Worm (Caenorhabditis elegans) whole organism, L3 larva: ENCODE measurements around the gene F59B1.2.
A peak's percentile ranks its signal among the peaks of the same experiment; 100 is the strongest.

Experiments used
- R02D3.7 ChIP-seq: fragments of 150-350 bp; optimal IDR thresholded peaks from 2 replicates; lab custom pipeline; 2014; ENCODE audit warnings: missing biosample characterization, missing genetic modification characterization
- ZK546.5 ChIP-seq: sonication (generic microtip); optimal IDR thresholded peaks from 2 replicates; lab custom pipeline; 2017; ENCODE audit warnings: missing biosample characterization, missing genetic modification characterization
- ceh-16 ChIP-seq: sonication (generic microtip); optimal IDR thresholded peaks from 2 replicates; lab custom pipeline; 2017; ENCODE audit warnings: missing biosample characterization, missing genetic modification characterization
- ceh-28 ChIP-seq: fragments of 150-350 bp; optimal IDR thresholded peaks from 2 replicates; lab custom pipeline; 2014; ENCODE audit warnings: missing biosample characterization, missing genetic modification reagents, missing genetic modification characterization
- ceh-82 ChIP-seq: fragments of 150-350 bp; optimal IDR thresholded peaks from 2 replicates; lab custom pipeline; 2014; ENCODE audit warnings: missing biosample characterization, missing genetic modification characterization
- ceh-9 ChIP-seq: sonication (generic microtip); optimal IDR thresholded peaks from 2 replicates; lab custom pipeline; 2018; ENCODE audit warnings: missing biosample characterization, missing genetic modification characterization
- daf-12 ChIP-seq: fragments of 150-350 bp; optimal IDR thresholded peaks from 2 replicates; lab custom pipeline; 2014; ENCODE audit warnings: missing biosample characterization, missing genetic modification reagents, missing genetic modification characterization
- egl-27 ChIP-seq: sonication (generic microtip); optimal IDR thresholded peaks from 4 replicates; lab custom pipeline; 2017; ENCODE audit warnings: missing biosample characterization, missing genetic modification reagents, missing genetic modification characterization
- egl-5 ChIP-seq: fragments of 150-350 bp; optimal IDR thresholded peaks from 2 replicates; lab custom pipeline; 2017; ENCODE audit warnings: missing biosample characterization, missing genetic modification reagents, missing genetic modification characterization, inconsistent platforms
- elt-1 ChIP-seq: fragments of 150-350 bp; optimal IDR thresholded peaks from 2 replicates; lab custom pipeline; 2014; ENCODE audit warnings: missing biosample characterization, missing genetic modification characterization
- elt-2 ChIP-seq: sonication (generic microtip); optimal IDR thresholded peaks from 2 replicates; lab custom pipeline; 2016; ENCODE audit warnings: missing genetic modification reagents, mild to moderate bottlenecking, missing genetic modification characterization, missing compliant biosample characterization
- elt-3 ChIP-seq, 3 experiments: fragments of 150-350 bp in 1 of 3; sonication (generic microtip) in 2 of 3; optimal IDR thresholded peaks; 2 replicates in 2 of 3; 4 replicates in 1 of 3; lab custom pipeline; 2014 to 2017; ENCODE audit warnings: missing biosample characterization in 3 of 3, missing genetic modification characterization in 3 of 3
- eor-1 ChIP-seq, 2 experiments: fragments of 150-350 bp; optimal IDR thresholded peaks; 2 replicates each; lab custom pipeline; 2014 to 2018; ENCODE audit warnings: missing biosample characterization in 2 of 2, missing genetic modification characterization in 2 of 2
- fkh-10 ChIP-seq: sonication (generic microtip); optimal IDR thresholded peaks from 2 replicates; lab custom pipeline; 2017; ENCODE audit warnings: missing biosample characterization, missing genetic modification reagents, missing genetic modification characterization
- fkh-2 ChIP-seq: fragments of 150-350 bp; optimal IDR thresholded peaks from 2 replicates; lab custom pipeline; 2014; ENCODE audit warnings: missing biosample characterization, missing genetic modification reagents, missing genetic modification characterization
- fos-1 ChIP-seq: fragments of 150-350 bp; optimal IDR thresholded peaks from 2 replicates; lab custom pipeline; 2014; ENCODE audit warnings: missing biosample characterization, missing genetic modification characterization
- hmg-11 ChIP-seq: sonication (generic microtip); optimal IDR thresholded peaks from 2 replicates; lab custom pipeline; 2016; ENCODE audit warnings: missing genetic modification characterization, missing compliant biosample characterization
- jun-1 ChIP-seq: fragments of 150-350 bp; optimal IDR thresholded peaks from 2 replicates; lab custom pipeline; 2014; ENCODE audit warnings: missing biosample characterization, missing genetic modification reagents, missing genetic modification characterization
- lin-15B ChIP-seq: fragments of 150-350 bp; optimal IDR thresholded peaks from 2 replicates; lab custom pipeline; 2014; ENCODE audit warnings: missing biosample characterization, missing genetic modification characterization
- lin-39 ChIP-seq: fragments of 150-350 bp; optimal IDR thresholded peaks from 2 replicates; lab custom pipeline; 2018; ENCODE audit warnings: missing biosample characterization, missing genetic modification reagents, missing genetic modification characterization
- nfya-1 ChIP-seq: sonication (generic microtip); optimal IDR thresholded peaks from 2 replicates; lab custom pipeline; 2017; ENCODE audit warnings: missing genetic modification characterization, mild to moderate bottlenecking, missing compliant biosample characterization, antibody characterized with exemption, moderate library complexity; ENCODE audit not compliant: insufficient read depth
- nhr-11 ChIP-seq: fragments of 150-350 bp; optimal IDR thresholded peaks from 2 replicates; lab custom pipeline; 2014; ENCODE audit warnings: missing biosample characterization, missing genetic modification characterization
- nhr-12 ChIP-seq: fragments of 150-350 bp; optimal IDR thresholded peaks from 2 replicates; lab custom pipeline; 2014; ENCODE audit warnings: missing biosample characterization, missing genetic modification characterization
- nhr-23 ChIP-seq: fragments of 150-350 bp; optimal IDR thresholded peaks from 2 replicates; lab custom pipeline; 2014; ENCODE audit warnings: missing biosample characterization, missing genetic modification reagents, missing genetic modification characterization
- nhr-25 ChIP-seq: sonication (generic microtip); optimal IDR thresholded peaks from 2 replicates; lab custom pipeline; 2017; ENCODE audit warnings: missing biosample characterization, missing genetic modification characterization
- nhr-43 ChIP-seq: sonication (generic microtip); optimal IDR thresholded peaks from 2 replicates; lab custom pipeline; 2016; ENCODE audit warnings: mild to moderate bottlenecking, missing genetic modification characterization, missing compliant biosample characterization; ENCODE audit not compliant: poor library complexity, severe bottlenecking
- nhr-67 ChIP-seq: fragments of 150-350 bp; optimal IDR thresholded peaks from 2 replicates; lab custom pipeline; 2014; ENCODE audit warnings: missing biosample characterization, missing genetic modification characterization
- nhr-77 ChIP-seq: fragments of 150-350 bp; optimal IDR thresholded peaks from 2 replicates; lab custom pipeline; 2014; ENCODE audit warnings: missing biosample characterization, missing genetic modification characterization
- pha-4 ChIP-seq: fragments of 150-350 bp; optimal IDR thresholded peaks from 2 replicates; lab custom pipeline; 2014; ENCODE audit warnings: missing biosample characterization, missing genetic modification reagents, missing genetic modification characterization
- pqm-1 ChIP-seq: fragments of 150-350 bp; optimal IDR thresholded peaks from 2 replicates; lab custom pipeline; 2017; ENCODE audit warnings: missing biosample characterization, missing genetic modification characterization, inconsistent platforms
- skn-1 ChIP-seq: fragments of 150-350 bp; optimal IDR thresholded peaks from 2 replicates; lab custom pipeline; 2014; ENCODE audit warnings: missing biosample characterization, missing genetic modification characterization
- snpc-4 ChIP-seq: fragments of 150-350 bp; optimal IDR thresholded peaks from 2 replicates; lab custom pipeline; 2014; ENCODE audit warnings: missing biosample characterization, missing genetic modification characterization
- tbx-2 ChIP-seq: sonication (generic microtip); optimal IDR thresholded peaks from 2 replicates; lab custom pipeline; 2016; ENCODE audit warnings: mild to moderate bottlenecking, missing genetic modification characterization, missing compliant biosample characterization
- unc-39 ChIP-seq: sonication (generic microtip); optimal IDR thresholded peaks from 4 replicates; lab custom pipeline; 2017; ENCODE audit warnings: missing biosample characterization, missing genetic modification characterization
- zag-1 ChIP-seq: fragments of 150-350 bp; optimal IDR thresholded peaks from 2 replicates; lab custom pipeline; 2014; ENCODE audit warnings: missing biosample characterization, missing genetic modification characterization
- ztf-11 ChIP-seq: fragments of 150-350 bp; optimal IDR thresholded peaks from 2 replicates; lab custom pipeline; 2014; ENCODE audit warnings: missing biosample characterization, missing genetic modification characterization
- ztf-4 ChIP-seq: fragments of 150-350 bp; optimal IDR thresholded peaks from 2 replicates; lab custom pipeline; 2014; ENCODE audit warnings: missing biosample characterization, missing genetic modification characterization

The F59B1.2 gene

ce11 chrV:3632249-3633030 is 701 bp upstream of the F59B1.2 start:
- peak; percentile 54 for TF ChIP-seq nfya-1 (tag; lab: Kevin White, UChicago)
- TF ChIP-seq unc-39 (tag; lab: Kevin White, UChicago) = no peak
- peak; percentile 94 for TF ChIP-seq elt-2 (tag; lab: Kevin White, UChicago)
- TF ChIP-seq nhr-12 (tag; lab: Kevin White, UChicago) = no peak
- peak; percentile 24 for TF ChIP-seq jun-1 (tag; lab: Kevin White, UChicago)
- peak; percentile 28 for TF ChIP-seq pha-4 (tag; lab: Kevin White, UChicago)
- no peak for TF ChIP-seq ztf-11
- TF ChIP-seq fkh-10 (GFP tag; lab: Kevin White, UChicago) = no peak
- TF ChIP-seq pqm-1 (tag; lab: Kevin White, UChicago) = peak; percentile 90
- TF ChIP-seq, all 47 proteins: peak for 5

DNA sequence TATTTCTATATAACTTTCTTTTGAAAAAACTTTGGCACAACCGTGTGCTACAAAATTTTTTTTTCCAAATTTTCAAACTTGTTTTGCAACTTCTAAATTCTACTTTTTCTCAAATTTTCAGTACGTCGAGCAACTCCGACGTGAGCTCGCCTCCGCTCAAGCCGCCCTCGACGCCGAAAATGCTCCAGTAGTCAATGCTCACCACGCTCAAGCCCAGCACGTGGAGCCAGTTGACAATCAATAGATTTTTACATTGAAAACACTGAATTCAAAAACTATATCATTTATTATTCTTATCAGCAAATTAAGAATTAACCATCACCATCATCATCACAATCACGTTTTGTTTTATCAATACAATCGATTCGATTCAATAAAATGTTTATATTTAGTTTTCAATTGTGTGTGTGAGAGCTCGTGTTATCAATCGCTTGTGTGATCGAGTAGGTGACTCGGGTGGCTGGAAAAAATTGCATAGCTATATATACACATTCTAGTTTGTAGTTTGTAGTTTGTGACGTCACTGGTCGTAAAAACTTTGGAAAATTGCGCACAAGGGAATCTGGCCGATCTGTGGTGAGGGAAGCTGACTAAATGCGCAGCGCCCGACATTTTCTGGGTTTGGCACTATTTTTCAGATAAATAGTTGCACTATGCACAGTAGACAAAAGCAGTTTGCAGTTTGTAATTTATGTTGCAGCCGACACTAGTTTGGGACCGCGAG is 1.3 kb downstream of the F59B1.2 start:
- peak; percentile 27 for TF ChIP-seq nfya-1 (tag; lab: Kevin White, UChicago)
- peak; percentile 87 for TF ChIP-seq pqm-1 (tag; lab: Kevin White, UChicago)
- no peak for TF ChIP-seq lin-39 (tag; lab: Kevin White, UChicago)
- TF ChIP-seq fkh-2 (tag; lab: Kevin White, UChicago) = no peak
- TF ChIP-seq tbx-2 = no peak
- no peak for TF ChIP-seq R02D3.7 (tag; lab: Kevin White, UChicago)
- peak; percentile 96 for TF ChIP-seq elt-2 (tag; lab: Kevin White, UChicago)
- peak; percentile 50 for TF ChIP-seq jun-1 (tag; lab: Kevin White, UChicago)
- TF ChIP-seq ceh-28 = peak; percentile 61
- peak; percentile 80 for TF ChIP-seq pha-4 (tag; lab: Kevin White, UChicago)
- TF ChIP-seq hmg-11 (tag; lab: Kevin White, UChicago) = no peak
- TF ChIP-seq fos-1 (tag; lab: Kevin White, UChicago) = peak; percentile 11

DNA sequence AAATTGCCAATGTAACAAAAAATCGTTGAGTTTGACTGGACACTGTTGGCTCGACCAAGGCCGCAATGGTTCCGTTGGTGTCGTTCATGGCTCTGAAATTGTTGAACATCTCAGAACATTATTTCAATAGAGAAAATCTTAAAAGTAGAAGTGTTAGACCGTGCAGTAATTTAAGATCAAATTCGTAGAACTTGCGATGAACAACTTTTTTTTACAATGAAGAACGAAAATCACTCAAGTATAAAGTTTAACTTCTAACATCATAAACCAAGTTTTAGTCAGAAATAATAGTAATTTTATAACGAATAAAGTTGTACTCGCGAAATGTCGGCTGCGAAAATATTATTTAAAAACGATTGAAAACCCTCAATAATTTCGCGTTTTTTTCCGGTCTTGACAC is 3.9 kb downstream of the F59B1.2 start, which contains the start of gene srx-41:
TSS of gene srx-41 (minus strand) at position 101 of the 400 bp plus-strand sequence.
- TF ChIP-seq fkh-10 (GFP tag; lab: Kevin White, UChicago) = no peak
- no peak for TF ChIP-seq nhr-12 (tag; lab: Kevin White, UChicago)

DNA sequence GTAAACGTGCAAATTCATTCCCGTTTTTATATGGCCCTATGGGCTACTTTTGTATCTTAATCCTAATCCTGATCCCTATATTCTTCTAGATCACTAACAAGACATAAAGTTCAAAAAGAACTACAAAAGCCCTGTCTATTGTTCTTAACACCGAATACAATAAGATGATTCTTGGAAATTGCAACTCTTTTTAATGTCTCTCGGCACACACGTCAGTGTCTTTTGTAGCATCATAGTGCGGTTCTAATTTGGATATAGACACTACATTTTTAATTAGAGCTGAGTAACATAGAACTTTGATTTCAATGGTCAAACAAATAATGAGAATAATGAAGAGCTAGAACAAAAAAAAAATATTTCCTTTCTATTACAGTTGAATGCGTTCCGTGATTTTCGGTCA is 6.7 kb downstream of the F59B1.2 start:
- TF ChIP-seq fos-1 (tag; lab: Kevin White, UChicago) (no peak), nhr-11 (tag; lab: Kevin White, UChicago) (no peak), nhr-23 (no peak), nhr-43 (tag; lab: Kevin White, UChicago) (no peak), hmg-11 (tag; lab: Kevin White, UChicago) (no peak), ceh-9 (tag; lab: Kevin White, UChicago) (no peak), ZK546.5 (tag; lab: Kevin White, UChicago) (no peak), pqm-1 (tag; lab: Kevin White, UChicago) (no peak), unc-39 (tag; lab: Kevin White, UChicago) (no peak), ceh-16 (no peak), skn-1 (no peak), pha-4 (tag; lab: Kevin White, UChicago) (no peak)

DNA sequence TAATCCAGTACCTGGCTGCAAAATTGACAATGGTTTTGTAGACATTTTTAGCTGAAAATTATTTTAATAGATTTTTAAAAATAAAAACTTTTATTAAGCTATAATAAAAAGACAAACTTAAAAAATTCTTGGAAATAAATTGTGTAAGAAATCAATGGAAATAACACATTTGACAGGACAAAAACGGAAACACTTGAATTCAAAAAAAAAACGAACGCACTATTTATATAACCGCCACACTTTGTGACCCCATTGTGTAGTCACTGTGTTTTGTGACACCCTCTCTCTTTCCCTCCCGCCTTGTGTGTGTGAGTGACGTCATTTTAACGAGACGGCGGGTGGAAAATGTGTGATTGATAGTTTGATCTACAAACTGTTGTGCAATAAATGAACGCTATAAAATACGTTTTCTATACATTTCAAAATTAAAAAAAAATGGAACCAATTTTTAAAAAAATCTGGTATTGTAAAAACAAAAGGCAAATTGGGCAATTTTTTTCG is 11.1 kb downstream of the F59B1.2 start, which contains the start of gene F59B1.8:
TSS of gene F59B1.8 (minus strand) at position 51 of the 501 bp plus-strand sequence.
- TF ChIP-seq tbx-2 (no peak), nhr-43 (tag; lab: Kevin White, UChicago) (no peak), unc-39 (tag; lab: Kevin White, UChicago) (no peak), ztf-4 (tag; lab: Kevin White, UChicago) (no peak), fos-1 (tag; lab: Kevin White, UChicago) (no peak), eor-1 (tag; optimal IDR thresholded peaks at IDR 0.05; lab: Kevin White, UChicago) (no peak), zag-1 (tag; lab: Kevin White, UChicago) (no peak), ceh-16 (no peak), nhr-77 (tag; lab: Kevin White, UChicago) (peak; percentile 30), lin-39 (tag; lab: Kevin White, UChicago) (no peak), pha-4 (tag; lab: Kevin White, UChicago) (peak; percentile 91), hmg-11 (tag; lab: Kevin White, UChicago) (no peak), daf-12 (tag; lab: Kevin White, UChicago) (no peak), egl-27 (tag; lab: Kevin White, UChicago) (no peak), skn-1 (no peak), snpc-4 (tag; lab: Kevin White, UChicago) (no peak), ztf-11 (no peak), ceh-9 (tag; lab: Kevin White, UChicago) (no peak), R02D3.7 (tag; lab: Kevin White, UChicago) (no peak), jun-1 (tag; lab: Kevin White, UChicago) (peak; percentile 66), nhr-12 (tag; lab: Kevin White, UChicago) (no peak), elt-2 (tag; lab: Kevin White, UChicago) (peak; percentile 90), lin-15B (tag; lab: Kevin White, UChicago) (no peak), elt-3 (tag; optimal IDR thresholded peaks at IDR 0.05; lab: Kevin White, UChicago) (no peak), ceh-82 (no peak), elt-1 (tag; lab: Kevin White, UChicago) (no peak), nhr-67 (tag; lab: Kevin White, UChicago) (no peak), egl-5 (tag; lab: Kevin White, UChicago) (no peak), pqm-1 (tag; lab: Kevin White, UChicago) (peak; percentile 84), nhr-25 (tag; lab: Kevin White, UChicago) (peak; percentile 11)
